Worm (Caenorhabditis elegans) whole organism, L1 larva: Measurements from ENCODE around the gene F09A5.3.
A peak's percentile ranks its signal among the peaks of the same experiment; 100 is the strongest.

Experiments
- C16A3.4 ChIP-seq: fragments of 150-350 bp; optimal IDR thresholded peaks from 2 replicates; lab custom pipeline; 2014; ENCODE audit warnings: missing biosample characterization, missing genetic modification characterization
- F16B12.6 ChIP-seq: fragments of 150-350 bp; optimal IDR thresholded peaks from 2 replicates; lab custom pipeline; 2014; ENCODE audit warnings: missing biosample characterization, missing genetic modification characterization
- alr-1 ChIP-seq: fragments of 200-800 bp; sonication (Bioruptor generic); optimal IDR thresholded peaks from 2 replicates; lab custom pipeline; 2018; ENCODE audit warnings: borderline replicate concordance, mild to moderate bottlenecking, missing genetic modification characterization, missing compliant biosample characterization
- aly-2 ChIP-seq: fragments of 150-350 bp; optimal IDR thresholded peaks from 2 replicates; lab custom pipeline; 2014; ENCODE audit warnings: missing biosample characterization, missing genetic modification characterization
- ama-1 ChIP-seq: fragments of 150-350 bp; optimal IDR thresholded peaks from 2 replicates; lab custom pipeline; 2014
- blmp-1 ChIP-seq: fragments of 150-350 bp; optimal IDR thresholded peaks from 2 replicates; lab custom pipeline; 2014; ENCODE audit warnings: missing biosample characterization, missing genetic modification characterization
- ceh-8 ChIP-seq: fragments of 200-800 bp; sonication (Bioruptor generic); optimal IDR thresholded peaks from 2 replicates; lab custom pipeline; 2018; ENCODE audit warnings: mild to moderate bottlenecking, missing genetic modification characterization, moderate library complexity, missing compliant biosample characterization
- ceh-82 ChIP-seq, 3 experiments: fragments of 150-350 bp in 1 of 3; sonication (generic microtip) in 2 of 3; optimal IDR thresholded peaks; 2 replicates each; lab custom pipeline; 2014 to 2017; ENCODE audit warnings: missing biosample characterization in 3 of 3, missing genetic modification characterization in 3 of 3
- dpl-1 ChIP-seq, 3 experiments: fragments of 150-350 bp in 2 of 3; sonication (generic microtip) in 1 of 3; optimal IDR thresholded peaks; 2 replicates each; lab custom pipeline; 2014 to 2017; ENCODE audit warnings: missing biosample characterization in 3 of 3, missing genetic modification characterization in 3 of 3, missing genetic modification reagents in 3 of 3
- dsc-1 ChIP-seq: sonication (generic microtip); optimal IDR thresholded peaks from 2 replicates; lab custom pipeline; 2016; ENCODE audit warnings: mild to moderate bottlenecking, missing genetic modification characterization, missing compliant biosample characterization
- efl-3 ChIP-seq: fragments of 200-800 bp; sonication (Bioruptor generic); optimal IDR thresholded peaks from 2 replicates; lab custom pipeline; 2018; ENCODE audit warnings: mild to moderate bottlenecking, missing genetic modification characterization, missing compliant biosample characterization
- egl-27 ChIP-seq, 2 experiments: fragments of 150-350 bp in 1 of 2; sonication (generic microtip); optimal IDR thresholded peaks; 3 replicates each; lab custom pipeline; 2017 to 2018; ENCODE audit warnings: missing biosample characterization in 2 of 2, missing genetic modification characterization in 2 of 2, missing genetic modification reagents in 2 of 2
- elt-2 ChIP-seq: sonication (generic microtip); optimal IDR thresholded peaks from 2 replicates; lab custom pipeline; 2016; ENCODE audit warnings: missing genetic modification characterization, mild to moderate bottlenecking, inconsistent platforms, missing compliant biosample characterization, missing genetic modification reagents
- elt-3 ChIP-seq, 6 experiments: fragments of 150-350 bp in 1 of 6; sonication (generic microtip); optimal IDR thresholded peaks; 2 replicates each; lab custom pipeline; 2017 to 2018; ENCODE audit warnings: missing biosample characterization in 6 of 6, missing genetic modification characterization in 6 of 6, inconsistent platforms in 1 of 6
- fkh-10 ChIP-seq: sonication (generic microtip); optimal IDR thresholded peaks from 2 replicates; lab custom pipeline; 2017; ENCODE audit warnings: missing biosample characterization, missing genetic modification reagents, missing genetic modification characterization
- fkh-8 ChIP-seq: sonication (generic microtip); optimal IDR thresholded peaks from 2 replicates; lab custom pipeline; 2016; ENCODE audit warnings: mild to moderate bottlenecking, missing genetic modification characterization, missing compliant biosample characterization
- fos-1 ChIP-seq: fragments of 150-350 bp; optimal IDR thresholded peaks from 2 replicates; lab custom pipeline; 2014; ENCODE audit warnings: missing biosample characterization, missing genetic modification characterization
- grh-1 ChIP-seq: fragments of 200-800 bp; sonication (Bioruptor generic); IDR thresholded peaks from 2 replicates; pipeline ENCODE4 v1.3.6; 2022; ENCODE audit warnings: missing genetic modification reagents, missing genetic modification characterization, missing compliant biosample characterization
- hlh-17 ChIP-seq: fragments of 200-800 bp; sonication (Bioruptor generic); optimal IDR thresholded peaks from 2 replicates; lab custom pipeline; 2018; ENCODE audit warnings: missing genetic modification characterization, mild to moderate bottlenecking, missing compliant biosample characterization, moderate library complexity, borderline replicate concordance
- hlh-4 ChIP-seq: sonication (generic microtip); optimal IDR thresholded peaks from 2 replicates; lab custom pipeline; 2016; ENCODE audit warnings: mild to moderate bottlenecking, missing genetic modification characterization, missing compliant biosample characterization
- hpl-2 ChIP-seq: fragments of 150-350 bp; optimal IDR thresholded peaks from 2 replicates; lab custom pipeline; 2014; ENCODE audit warnings: missing biosample characterization, missing genetic modification reagents, missing genetic modification characterization
- isw-1 ChIP-seq: fragments of 200-800 bp; sonication (Bioruptor generic); IDR thresholded peaks from 2 replicates; pipeline ENCODE4 v1.3.6; 2022; ENCODE audit warnings: missing genetic modification characterization, missing compliant biosample characterization
- jun-1 ChIP-seq: fragments of 150-350 bp; optimal IDR thresholded peaks from 2 replicates; lab custom pipeline; 2014; ENCODE audit warnings: missing biosample characterization, missing genetic modification reagents, missing genetic modification characterization
- lin-13 ChIP-seq: fragments of 150-350 bp; optimal IDR thresholded peaks from 2 replicates; lab custom pipeline; 2014; ENCODE audit warnings: missing biosample characterization, missing genetic modification reagents, missing genetic modification characterization
- lin-14 ChIP-seq: fragments of 200-800 bp; sonication (Bioruptor generic); optimal IDR thresholded peaks from 2 replicates; lab custom pipeline; 2018; ENCODE audit warnings: mild to moderate bottlenecking, missing genetic modification characterization, moderate library complexity, missing compliant biosample characterization
- lin-15B ChIP-seq: fragments of 150-350 bp; sonication (generic microtip); optimal IDR thresholded peaks from 3 replicates; lab custom pipeline; 2014; ENCODE audit warnings: missing biosample characterization, missing genetic modification characterization
- lir-3 ChIP-seq: sonication (generic microtip); optimal IDR thresholded peaks from 2 replicates; lab custom pipeline; 2016; ENCODE audit warnings: mild to moderate bottlenecking, missing genetic modification characterization, moderate library complexity, missing compliant biosample characterization; ENCODE audit not compliant: poor library complexity
- lsy-2 ChIP-seq, 2 experiments: fragments of 150-350 bp; optimal IDR thresholded peaks; 2 replicates each; lab custom pipeline; 2014; ENCODE audit warnings: missing biosample characterization in 2 of 2, missing genetic modification characterization in 2 of 2
- mdl-1 ChIP-seq, 2 experiments: fragments of 150-350 bp; optimal IDR thresholded peaks; 2 replicates each; lab custom pipeline; 2014 to 2017; ENCODE audit warnings: missing biosample characterization in 2 of 2, missing genetic modification characterization in 2 of 2, inconsistent platforms in 1 of 2
- mef-2 ChIP-seq: fragments of 150-350 bp; optimal IDR thresholded peaks from 2 replicates; lab custom pipeline; 2014; ENCODE audit warnings: missing biosample characterization, missing genetic modification characterization
- mep-1 ChIP-seq: fragments of 150-350 bp; optimal IDR thresholded peaks from 2 replicates; lab custom pipeline; 2014; ENCODE audit warnings: missing biosample characterization, missing genetic modification characterization
- nhr-11 ChIP-seq: fragments of 150-350 bp; optimal IDR thresholded peaks from 2 replicates; lab custom pipeline; 2014; ENCODE audit warnings: missing biosample characterization, missing genetic modification characterization
- nhr-12 ChIP-seq: sonication (generic microtip); optimal IDR thresholded peaks from 2 replicates; lab custom pipeline; 2017; ENCODE audit warnings: missing biosample characterization, missing genetic modification characterization
- nhr-19 ChIP-seq: fragments of 200-800 bp; sonication (Bioruptor generic); conservative IDR thresholded peaks from 2 replicates; pipeline ENCODE4 v1.3.6; 2022; ENCODE audit warnings: missing genetic modification characterization, missing compliant biosample characterization
- nhr-20 ChIP-seq: sonication (generic microtip); optimal IDR thresholded peaks from 2 replicates; lab custom pipeline; 2016; ENCODE audit warnings: mild to moderate bottlenecking, missing genetic modification characterization, missing compliant biosample characterization
- nhr-28 ChIP-seq: fragments of 150-350 bp; optimal IDR thresholded peaks from 2 replicates; lab custom pipeline; 2014; ENCODE audit warnings: missing biosample characterization, missing genetic modification characterization
- nhr-47 ChIP-seq: sonication (generic microtip); optimal IDR thresholded peaks from 2 replicates; lab custom pipeline; 2016; ENCODE audit warnings: mild to moderate bottlenecking, missing genetic modification characterization, moderate library complexity, missing compliant biosample characterization
- nhr-76 ChIP-seq: sonication (generic microtip); optimal IDR thresholded peaks from 2 replicates; lab custom pipeline; 2017; ENCODE audit warnings: missing biosample characterization, missing genetic modification characterization
- nhr-90 ChIP-seq: sonication (generic microtip); optimal IDR thresholded peaks from 2 replicates; lab custom pipeline; 2016; ENCODE audit warnings: mild to moderate bottlenecking, missing genetic modification characterization, missing compliant biosample characterization; ENCODE audit not compliant: poor library complexity
- pqm-1 ChIP-seq: sonication (generic microtip); optimal IDR thresholded peaks from 3 replicates; lab custom pipeline; 2017; ENCODE audit warnings: missing biosample characterization, missing genetic modification characterization
- rnt-1 ChIP-seq: sonication (generic microtip); optimal IDR thresholded peaks from 2 replicates; lab custom pipeline; 2016; ENCODE audit warnings: mild to moderate bottlenecking, missing genetic modification characterization, moderate library complexity, missing compliant biosample characterization
- skn-1 ChIP-seq: fragments of 150-350 bp; optimal IDR thresholded peaks from 2 replicates; lab custom pipeline; 2014; ENCODE audit warnings: missing biosample characterization, missing genetic modification characterization
- snpc-4 ChIP-seq: fragments of 150-350 bp; optimal IDR thresholded peaks from 2 replicates; lab custom pipeline; 2014; ENCODE audit warnings: missing biosample characterization, missing genetic modification characterization
- sptf-1 ChIP-seq: fragments of 150-350 bp; optimal IDR thresholded peaks from 2 replicates; lab custom pipeline; 2014; ENCODE audit warnings: missing biosample characterization, missing genetic modification characterization
- swsn-7 ChIP-seq: sonication (generic microtip); optimal IDR thresholded peaks from 2 replicates; lab custom pipeline; 2016; ENCODE audit warnings: missing genetic modification characterization, missing compliant biosample characterization
- unc-30 ChIP-seq: sonication (generic microtip); optimal IDR thresholded peaks from 2 replicates; lab custom pipeline; 2017; ENCODE audit warnings: missing biosample characterization, missing genetic modification characterization
- unc-62 ChIP-seq: fragments of 150-350 bp; optimal IDR thresholded peaks from 2 replicates; lab custom pipeline; 2014; ENCODE audit warnings: missing biosample characterization, missing genetic modification reagents, missing genetic modification characterization
- unc-98 ChIP-seq: fragments of 200-800 bp; sonication (Bioruptor generic); IDR thresholded peaks from 2 replicates; pipeline ENCODE4 v1.3.6; 2022; ENCODE audit warnings: missing genetic modification characterization, missing compliant biosample characterization
- zag-1 ChIP-seq: fragments of 150-350 bp; optimal IDR thresholded peaks from 2 replicates; lab custom pipeline; 2014; ENCODE audit warnings: missing biosample characterization, missing genetic modification characterization
- zip-4 ChIP-seq: fragments of 200-800 bp; sonication (Bioruptor generic); optimal IDR thresholded peaks from 2 replicates; lab custom pipeline; 2018; ENCODE audit warnings: mild to moderate bottlenecking, missing genetic modification characterization, moderate library complexity, missing compliant biosample characterization
- ztf-11 ChIP-seq, 2 experiments: sonication (generic microtip); optimal IDR thresholded peaks; 2 replicates each; lab custom pipeline; 2016 to 2017; ENCODE audit warnings: missing genetic modification characterization in 2 of 2, missing biosample characterization in 1 of 2, missing compliant biosample characterization in 1 of 2

The F09A5.3 gene

ce11 chrX:13104966-13105365 is 36.4 kb upstream of the F09A5.3 start, which contains the start of gene F17H10.1 (continued):
- no peak for TF ChIP-seq nhr-47 (tag; lab: Kevin White, UChicago)
- no peak for TF ChIP-seq dsc-1 (tag; lab: Kevin White, UChicago)
- TF ChIP-seq zip-4 (GFP tag; lab: Kevin White, UChicago) = no peak
- peak; percentile 3 for TF ChIP-seq snpc-4 (tag; lab: Kevin White, UChicago)
- TF ChIP-seq egl-27 (tag; optimal IDR thresholded peaks at IDR 0.05; lab: Kevin White, UChicago) = no peak
- TF ChIP-seq hpl-2 (GFP tag; lab: Kevin White, UChicago) = no peak
- no peak for TF ChIP-seq unc-98 (GFP tag; lab: Robert Waterston, UW)
- no peak for TF ChIP-seq unc-62 (GFP tag; lab: Kevin White, UChicago)
- no peak for TF ChIP-seq fos-1 (tag; lab: Kevin White, UChicago)
- peak; percentile 67 for TF ChIP-seq lin-13 (GFP tag; lab: Kevin White, UChicago)
- peak; percentile 28 to 98 for TF ChIP-seq mdl-1 (tag; optimal IDR thresholded peaks at IDR 0.05; lab: Kevin White, UChicago)
- peak in 5 of 6 experiments; percentile 30 to 95 (median 65) for TF ChIP-seq elt-3 (tag; optimal IDR thresholded peaks at IDR 0.05; lab: Kevin White, UChicago)
- TF ChIP-seq hlh-4 (tag; lab: Kevin White, UChicago) = no peak
- TF ChIP-seq alr-1 (tag; lab: Kevin White, UChicago) = no peak
- TF ChIP-seq nhr-90 = peak; percentile 85
- TF ChIP-seq nhr-12 = no peak
- TF ChIP-seq swsn-7 = peak; percentile 58
- TF ChIP-seq lin-14 (GFP tag; lab: Kevin White, UChicago) = peak; percentile 95
- TF ChIP-seq nhr-11 (tag; lab: Kevin White, UChicago) = no peak
- TF ChIP-seq sptf-1 (tag; lab: Kevin White, UChicago) = no peak
- TF ChIP-seq C16A3.4 (tag; lab: Kevin White, UChicago) = peak; percentile 69
- TF ChIP-seq nhr-28 (tag; lab: Kevin White, UChicago) = no peak
- TF ChIP-seq blmp-1 (tag; lab: Kevin White, UChicago) = peak; percentile 97
- peak; percentile 90 for TF ChIP-seq elt-2 (tag; lab: Kevin White, UChicago)
- TF ChIP-seq lir-3 (tag; lab: Kevin White, UChicago) = peak; percentile 71
- TF ChIP-seq isw-1 (GFP tag; lab: Robert Waterston, UW) = no peak
- no peak for TF ChIP-seq zag-1
- TF ChIP-seq grh-1 (GFP tag; lab: Robert Waterston, UW) = no peak
- TF ChIP-seq hlh-17 (GFP tag; lab: Kevin White, UChicago) = no peak
- TF ChIP-seq lin-15B (tag; lab: Kevin White, UChicago) = no peak

- TF ChIP-seq egl-27 (tag; optimal IDR thresholded peaks at IDR 0.05; lab: Kevin White, UChicago) = no peak
- no peak for TF ChIP-seq ceh-82 (tag; optimal IDR thresholded peaks at IDR 0.05; lab: Kevin White, UChicago)
- no peak for TF ChIP-seq F16B12.6 (tag; lab: Kevin White, UChicago)
- TF ChIP-seq ceh-8 = no peak
- TF ChIP-seq mep-1 (tag; lab: Kevin White, UChicago) = no peak
- TF ChIP-seq skn-1 (tag; lab: Kevin White, UChicago) = no peak
- TF ChIP-seq aly-2 (tag; lab: Kevin White, UChicago) = no peak
- TF ChIP-seq ztf-11 (tag; optimal IDR thresholded peaks at IDR 0.05; lab: Kevin White, UChicago) = no peak
- no peak; the same call in 1 of the 2 replicates for TF ChIP-seq nhr-19
- TF ChIP-seq unc-30 (tag; lab: Kevin White, UChicago) = no peak
- TF ChIP-seq fkh-10 (GFP tag; lab: Kevin White, UChicago) = no peak
- TF ChIP-seq jun-1 (tag; lab: Kevin White, UChicago) = no peak
- TF ChIP-seq ama-1 (lab: Kevin White, UChicago) = no peak
- TF ChIP-seq fkh-8 (tag; lab: Kevin White, UChicago) = no peak
- no peak for TF ChIP-seq efl-3 (GFP tag; lab: Kevin White, UChicago)
- TF ChIP-seq mef-2 (tag; lab: Kevin White, UChicago) = no peak
- TF ChIP-seq lsy-2 (tag; optimal IDR thresholded peaks at IDR 0.05; lab: Kevin White, UChicago) = no peak
- TF ChIP-seq pqm-1 (tag; lab: Kevin White, UChicago) = no peak
- peak in 1 of 2 experiments; percentile 49 for TF ChIP-seq mdl-1 (tag; optimal IDR thresholded peaks at IDR 0.05; lab: Kevin White, UChicago)
- no peak for TF ChIP-seq dpl-1 (GFP tag; optimal IDR thresholded peaks at IDR 0.05; lab: Kevin White, UChicago)
- TF ChIP-seq elt-2 (tag; lab: Kevin White, UChicago) = peak; percentile 7
- no peak for TF ChIP-seq nhr-76
- TF ChIP-seq swsn-7 = no peak
- TF ChIP-seq nhr-20 (tag; lab: Kevin White, UChicago) = peak; percentile 41
- peak; percentile 34 for TF ChIP-seq rnt-1 (tag; lab: Kevin White, UChicago)
- TF ChIP-seq grh-1 (GFP tag; lab: Robert Waterston, UW) = no peak
- TF ChIP-seq lin-14 (GFP tag; lab: Kevin White, UChicago) = peak; percentile 50
These were observed 35.1 kb upstream of the F09A5.3 start for ce11 chrX:13106177-13106761.
